Worm (Caenorhabditis elegans) whole organism, late embryonic: ENCODE data around the gene pct-1.

ENCODE experiments used
- C38D4.7 ChIP-seq: fragments of 200-800 bp; sonication (Bioruptor generic); optimal IDR thresholded peaks from 2 replicates; lab custom pipeline; 2018; ENCODE audit warnings: mild to moderate bottlenecking, missing genetic modification characterization, moderate library complexity, missing compliant biosample characterization
- K02D7.2 ChIP-seq: sonication (generic microtip); optimal IDR thresholded peaks from 2 replicates; lab custom pipeline; 2017; ENCODE audit warnings: mild to moderate bottlenecking, missing genetic modification characterization, missing compliant biosample characterization
- K09A11.1 ChIP-seq: sonication (generic microtip); optimal IDR thresholded peaks from 2 replicates; lab custom pipeline; 2017; ENCODE audit warnings: antibody characterized with exemption, mild to moderate bottlenecking, missing genetic modification characterization, missing compliant biosample characterization; ENCODE audit not compliant: insufficient read depth
- T23F11.4 ChIP-seq: fragments of 200-800 bp; sonication (Bioruptor generic); optimal IDR thresholded peaks from 2 replicates; lab custom pipeline; 2018; ENCODE audit warnings: mild to moderate bottlenecking, missing genetic modification characterization, missing compliant biosample characterization
- Y22D7AL.16 ChIP-seq: sonication (generic microtip); optimal IDR thresholded peaks from 2 replicates; lab custom pipeline; 2016; ENCODE audit warnings: missing genetic modification characterization, missing compliant biosample characterization
- ceh-14 ChIP-seq: sonication (generic microtip); optimal IDR thresholded peaks from 2 replicates; lab custom pipeline; 2016; ENCODE audit warnings: missing genotype, missing genetic modification characterization, missing compliant biosample characterization
- ceh-18 ChIP-seq: sonication (generic microtip); optimal IDR thresholded peaks from 2 replicates; lab custom pipeline; 2016; ENCODE audit warnings: missing genetic modification characterization, missing compliant biosample characterization
- ceh-19 ChIP-seq: fragments of 200-800 bp; sonication (Bioruptor generic); optimal IDR thresholded peaks from 2 replicates; lab custom pipeline; 2018; ENCODE audit warnings: mild to moderate bottlenecking, missing genetic modification characterization, missing compliant biosample characterization
- ceh-22 ChIP-seq: sonication (generic microtip); optimal IDR thresholded peaks from 2 replicates; lab custom pipeline; 2017; ENCODE audit warnings: missing biosample characterization, missing genetic modification characterization
- ceh-30 ChIP-seq: fragments of 150-350 bp; optimal IDR thresholded peaks from 2 replicates; lab custom pipeline; 2014; ENCODE audit warnings: missing biosample characterization, missing genetic modification characterization
- ceh-31 ChIP-seq: sonication (generic microtip); optimal IDR thresholded peaks from 2 replicates; lab custom pipeline; 2016; ENCODE audit warnings: missing genetic modification characterization, missing compliant biosample characterization
- ceh-34 ChIP-seq: sonication (generic microtip); optimal IDR thresholded peaks from 2 replicates; lab custom pipeline; 2016; ENCODE audit warnings: mild to moderate bottlenecking, missing genetic modification characterization, missing compliant biosample characterization
- ceh-45 ChIP-seq: fragments of 200-800 bp; sonication (Bioruptor generic); IDR thresholded peaks from 2 replicates; pipeline ENCODE4 v1.3.6; 2022; ENCODE audit warnings: missing genetic modification reagents, missing genetic modification characterization, missing compliant biosample characterization
- ceh-6 ChIP-seq: fragments of 200-800 bp; sonication (Bioruptor generic); optimal IDR thresholded peaks from 2 replicates; lab custom pipeline; 2018; ENCODE audit warnings: mild to moderate bottlenecking, missing genetic modification characterization, missing compliant biosample characterization
- che-1 ChIP-seq: sonication (generic microtip); optimal IDR thresholded peaks from 2 replicates; lab custom pipeline; 2016; ENCODE audit warnings: mild to moderate bottlenecking, missing genetic modification characterization, missing compliant biosample characterization
- dmd-4 ChIP-seq: sonication (generic microtip); optimal IDR thresholded peaks from 2 replicates; lab custom pipeline; 2016; ENCODE audit warnings: borderline replicate concordance, missing genetic modification characterization, missing compliant biosample characterization
- dve-1 ChIP-seq: sonication (generic microtip); optimal IDR thresholded peaks from 2 replicates; lab custom pipeline; 2017; ENCODE audit warnings: antibody characterized with exemption, mild to moderate bottlenecking, missing genetic modification characterization, missing compliant biosample characterization
- elt-2 ChIP-seq: sonication (generic microtip); optimal IDR thresholded peaks from 2 replicates; lab custom pipeline; 2016; ENCODE audit warnings: missing genetic modification reagents, missing genetic modification characterization, missing compliant biosample characterization
- fkh-10 ChIP-seq: fragments of 150-350 bp; optimal IDR thresholded peaks from 2 replicates; lab custom pipeline; 2014; ENCODE audit warnings: missing biosample characterization, missing genetic modification reagents, missing genetic modification characterization
- hlh-13 ChIP-seq: fragments of 200-800 bp; sonication (Bioruptor generic); optimal IDR thresholded peaks from 2 replicates; lab custom pipeline; 2018; ENCODE audit warnings: mild to moderate bottlenecking, missing genetic modification characterization, missing compliant biosample characterization
- hlh-15 ChIP-seq: sonication (generic microtip); optimal IDR thresholded peaks from 2 replicates; lab custom pipeline; 2016; ENCODE audit warnings: missing genetic modification characterization, missing compliant biosample characterization
- hlh-6 ChIP-seq: sonication (generic microtip); optimal IDR thresholded peaks from 2 replicates; lab custom pipeline; 2016; ENCODE audit warnings: missing genotype, missing genetic modification characterization, missing compliant biosample characterization
- lim-6 ChIP-seq: sonication (generic microtip); optimal IDR thresholded peaks from 2 replicates; lab custom pipeline; 2016; ENCODE audit warnings: missing genetic modification characterization, missing compliant biosample characterization
- lin-11 ChIP-seq: fragments of 200-800 bp; sonication (Bioruptor generic); optimal IDR thresholded peaks from 2 replicates; lab custom pipeline; 2018; ENCODE audit warnings: mild to moderate bottlenecking, missing genetic modification characterization, missing compliant biosample characterization
- madf-2 ChIP-seq: sonication (generic microtip); optimal IDR thresholded peaks from 2 replicates; lab custom pipeline; 2017; ENCODE audit warnings: missing genetic modification characterization, missing compliant biosample characterization
- mec-3 ChIP-seq: sonication (generic microtip); optimal IDR thresholded peaks from 2 replicates; lab custom pipeline; 2016; ENCODE audit warnings: borderline replicate concordance, missing genetic modification characterization, missing compliant biosample characterization
- nfya-1 ChIP-seq: sonication (generic microtip); optimal IDR thresholded peaks from 2 replicates; lab custom pipeline; 2017; ENCODE audit warnings: missing genetic modification characterization, mild to moderate bottlenecking, missing compliant biosample characterization, antibody characterized with exemption, moderate library complexity
- pag-3 ChIP-seq: sonication (generic microtip); optimal IDR thresholded peaks from 2 replicates; lab custom pipeline; 2016; ENCODE audit warnings: missing compliant biosample characterization, missing genetic modification characterization, borderline replicate concordance
- pat-9 ChIP-seq: fragments of 200-800 bp; sonication (Bioruptor generic); optimal IDR thresholded peaks from 2 replicates; lab custom pipeline; 2018; ENCODE audit warnings: mild to moderate bottlenecking, missing genetic modification characterization, moderate library complexity, missing compliant biosample characterization
- pax-1 ChIP-seq: fragments of 150-350 bp; optimal IDR thresholded peaks from 2 replicates; lab custom pipeline; 2014; ENCODE audit warnings: missing biosample characterization, missing genetic modification characterization
- pros-1 ChIP-seq: fragments of 150-350 bp; optimal IDR thresholded peaks from 2 replicates; lab custom pipeline; 2014; ENCODE audit warnings: missing biosample characterization, missing genetic modification reagents, missing genetic modification characterization
- ref-2 ChIP-seq: sonication (generic microtip); optimal IDR thresholded peaks from 2 replicates; lab custom pipeline; 2016; ENCODE audit warnings: missing genetic modification characterization, missing compliant biosample characterization
- sdc-2 ChIP-seq: sonication (generic microtip); optimal IDR thresholded peaks from 2 replicates; lab custom pipeline; 2016; ENCODE audit warnings: missing genotype, missing genetic modification characterization, missing compliant biosample characterization
- sox-4 ChIP-seq: sonication (generic microtip); optimal IDR thresholded peaks from 2 replicates; lab custom pipeline; 2017; ENCODE audit warnings: mild to moderate bottlenecking, missing genetic modification characterization, inconsistent platforms, missing compliant biosample characterization
- ttx-3 ChIP-seq: sonication (generic microtip); optimal IDR thresholded peaks from 2 replicates; lab custom pipeline; 2016; ENCODE audit warnings: missing genetic modification reagents, missing genetic modification characterization, missing compliant biosample characterization
- unc-42 ChIP-seq: sonication (generic microtip); optimal IDR thresholded peaks from 2 replicates; lab custom pipeline; 2016; ENCODE audit warnings: missing genotype, missing genetic modification characterization, missing compliant biosample characterization
- unc-55 ChIP-seq: sonication (generic microtip); optimal IDR thresholded peaks from 2 replicates; lab custom pipeline; 2017; ENCODE audit warnings: missing biosample characterization, missing genetic modification reagents, missing genetic modification characterization

Gene pct-1

DNA sequence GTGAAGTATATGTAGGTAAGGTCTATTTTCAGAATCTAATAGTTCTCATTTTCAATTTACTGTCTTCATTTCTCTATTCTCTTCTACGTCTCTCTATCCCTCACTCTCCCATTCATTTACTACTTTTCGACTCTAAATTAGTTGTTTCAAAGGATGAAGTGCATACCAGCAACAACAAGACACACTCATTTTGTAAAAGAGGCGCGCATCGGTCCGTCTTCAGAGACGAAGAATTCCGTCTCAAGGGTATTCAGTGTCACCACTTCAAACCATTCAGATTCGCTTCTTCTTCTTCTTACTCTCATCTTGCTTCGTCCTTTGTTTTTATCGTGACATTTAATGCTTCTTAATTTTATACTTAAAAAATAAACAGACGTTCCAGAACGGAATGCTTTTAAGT, 4.9 kb upstream of the pct-1 start:
- TF ChIP-seq ceh-18 (tag; lab: Kevin White, UChicago) (no peak), ceh-31 (tag; lab: Kevin White, UChicago) (no peak), unc-55 (GFP tag; lab: Kevin White, UChicago) (no peak), C38D4.7 (GFP tag; lab: Kevin White, UChicago) (no peak), ceh-45 (GFP tag; lab: Robert Waterston, UW) (no peak), hlh-6 (tag; lab: Kevin White, UChicago) (no peak), ttx-3 (no peak), pat-9 (tag; lab: Kevin White, UChicago) (no peak), dmd-4 (tag; lab: Kevin White, UChicago) (no peak), pag-3 (tag; lab: Kevin White, UChicago) (no peak), K02D7.2 (tag; lab: Kevin White, UChicago) (no peak), ceh-14 (tag; lab: Kevin White, UChicago) (no peak), che-1 (no peak), ceh-22 (tag; lab: Kevin White, UChicago) (no peak), lim-6 (tag; lab: Kevin White, UChicago) (no peak), sox-4 (tag; lab: Kevin White, UChicago) (no peak), Y22D7AL.16 (no peak), ceh-6 (no peak), hlh-13 (GFP tag; lab: Kevin White, UChicago) (no peak)

DNA sequence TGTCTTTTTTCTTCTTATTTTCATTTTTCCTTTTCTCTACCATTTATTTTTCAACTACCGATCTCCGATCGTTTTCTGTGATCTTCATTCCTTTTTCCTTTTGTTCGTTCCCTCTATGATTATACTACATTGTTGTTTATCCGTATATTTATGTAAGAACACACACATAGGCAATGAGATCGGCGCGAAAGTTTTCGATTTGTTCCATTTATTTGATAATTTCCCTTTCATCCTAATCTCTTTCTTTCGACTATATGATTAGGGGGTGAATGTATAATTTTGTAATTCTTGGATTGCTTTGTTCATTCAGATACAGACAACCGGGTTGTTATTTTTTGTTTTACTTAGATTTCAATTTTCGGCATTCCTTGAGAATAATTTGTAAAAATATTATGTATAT, 2.7 kb upstream of the pct-1 start:
- TF ChIP-seq dve-1 (tag; lab: Kevin White, UChicago) (no peak), mec-3 (no peak), nfya-1 (tag; lab: Kevin White, UChicago) (no peak), ceh-19 (GFP tag; lab: Kevin White, UChicago) (no peak), pax-1 (tag; lab: Kevin White, UChicago) (no peak), ceh-34 (no peak), ceh-30 (no peak), K09A11.1 (no peak), lin-11 (no peak), madf-2 (tag; lab: Kevin White, UChicago) (no peak), hlh-15 (tag; lab: Kevin White, UChicago) (no peak), unc-42 (tag; lab: Kevin White, UChicago) (no peak), ceh-6 (no peak), pros-1 (tag; lab: Kevin White, UChicago) (no peak), lim-6 (tag; lab: Kevin White, UChicago) (no peak), ref-2 (tag; lab: Kevin White, UChicago) (no peak), ceh-45 (GFP tag; lab: Robert Waterston, UW) (no peak), C38D4.7 (GFP tag; lab: Kevin White, UChicago) (no peak), dmd-4 (tag; lab: Kevin White, UChicago) (no peak)

- TF ChIP-seq elt-2 (peak; percentile 48), sdc-2 (no peak)
These were observed 1.5 kb upstream of the pct-1 start for ce11 chrIV:8174792-8175191.

ce11 chrIV:8181404-8181803, 5.1 kb downstream of the pct-1 start:
- TF ChIP-seq unc-42 (tag; lab: Kevin White, UChicago) (peak; percentile 81), fkh-10 (GFP tag; lab: Kevin White, UChicago) (peak; percentile 80), T23F11.4 (GFP tag; lab: Kevin White, UChicago) (no peak)
